Fruit fly (Drosophila melanogaster): ENCODE results near the gene CG12523.

The CG12523 gene

dm6 chr3L:10851853-10852346 is 50.9 kb downstream of the CG12523 start (continued):
- TF ChIP-seq CG10267 (tag; optimal IDR thresholded peaks at IDR 0.05), result peak; percentile 52
- TF ChIP-seq Sox102F (GFP tag; optimal IDR thresholded peaks at IDR 0.05), result peak; percentile 36
- TF ChIP-seq CG13424 (tag; optimal IDR thresholded peaks at IDR 0.05), result peak; percentile 17
- TF ChIP-seq Hey (tag; optimal IDR thresholded peaks at IDR 0.05), result no peak
- TF ChIP-seq CG10979 (tag; optimal IDR thresholded peaks at IDR 0.05), result peak; percentile 52
- peak; percentile 30 for TF ChIP-seq D19A (tag; optimal IDR thresholded peaks at IDR 0.05)
- TF ChIP-seq CG3281 (GFP tag; optimal IDR thresholded peaks at IDR 0.05), result no peak
- peak; percentile 21 for TF ChIP-seq CG17829 (tag; optimal IDR thresholded peaks at IDR 0.05)
- TF ChIP-seq CrebB (tag; optimal IDR thresholded peaks at IDR 0.05), result no peak
- TF ChIP-seq ewg (GFP tag; optimal IDR thresholded peaks at IDR 0.05), result peak; percentile 7
- peak; percentile 38 for TF ChIP-seq org-1 (GFP tag; optimal IDR thresholded peaks at IDR 0.05)
- TF ChIP-seq Xbp1 (GFP tag; optimal IDR thresholded peaks at IDR 0.05), result peak; percentile 25
- TF ChIP-seq CG4424 (GFP tag; optimal IDR thresholded peaks at IDR 0.05), result peak; percentile 40
- TF ChIP-seq aop (GFP tag; IDR thresholded peaks at IDR 0.05), result no peak
- peak; percentile 53 for TF ChIP-seq CG16815 (GFP tag; optimal IDR thresholded peaks at IDR 0.05)
- TF ChIP-seq D (optimal IDR thresholded peaks at IDR 0.05), result no peak
- peak; percentile 39 for TF ChIP-seq D (GFP tag; optimal IDR thresholded peaks at IDR 0.05)
- TF ChIP-seq kni (GFP tag; optimal IDR thresholded peaks at IDR 0.05), result no peak
- no peak for TF ChIP-seq Dbx (GFP tag; IDR thresholded peaks at IDR 0.05)
- TF ChIP-seq emc (GFP tag; optimal IDR thresholded peaks at IDR 0.05), result no peak
- no peak for TF ChIP-seq lilli (GFP tag; optimal IDR thresholded peaks at IDR 0.05)
- peak; percentile 37 for TF ChIP-seq CG1602 (GFP tag; optimal IDR thresholded peaks at IDR 0.05)
- TF ChIP-seq nmo (GFP tag; optimal IDR thresholded peaks at IDR 0.05), result peak; percentile 71
- peak in 1 of 3 experiments; percentile 68 for TF ChIP-seq lola (GFP tag; optimal IDR thresholded peaks at IDR 0.05)
- TF ChIP-seq stc (GFP tag; IDR thresholded peaks at IDR 0.05), result 0 out of 2 replicates have a peak, but pooled peaks have one; percentile 2
- peak; percentile 8 for TF ChIP-seq cato (GFP tag; optimal IDR thresholded peaks at IDR 0.05; ENCODE audit: borderline replicate concordance)
- TF ChIP-seq Six4 (GFP tag; optimal IDR thresholded peaks at IDR 0.05), result no peak
- TF ChIP-seq grau (tag; optimal IDR thresholded peaks at IDR 0.05), result peak; percentile 34
- TF ChIP-seq Usf (GFP tag; optimal IDR thresholded peaks at IDR 0.05), result peak; percentile 9
- peak; percentile 19 for TF ChIP-seq CG18599 (GFP tag; optimal IDR thresholded peaks at IDR 0.05)
- no peak for TF ChIP-seq CG31224 (GFP tag; IDR thresholded peaks at IDR 0.05)
- TF ChIP-seq az2 (GFP tag; optimal IDR thresholded peaks at IDR 0.05), result peak; percentile 36
- TF ChIP-seq Ravus (GFP tag; IDR thresholded peaks at IDR 0.05), result no peak
- TF ChIP-seq CG18262 (tag; optimal IDR thresholded peaks at IDR 0.05), result peak; percentile 87
- no peak for TF ChIP-seq CG12219 (GFP tag; optimal IDR thresholded peaks at IDR 0.05)
- TF ChIP-seq sens (GFP tag), result peak; percentile 85
- peak; percentile 46; the same call in 1 of the 2 replicates for TF ChIP-seq CG31441 (GFP tag; IDR thresholded peaks at IDR 0.05)
- TF ChIP-seq CG11504 (tag; optimal IDR thresholded peaks at IDR 0.05), result peak; percentile 39
- TF ChIP-seq CG6689 (GFP tag; IDR thresholded peaks at IDR 0.05), result peak; percentile 44
- peak; percentile 60 for TF ChIP-seq Ssrp (tag; optimal IDR thresholded peaks at IDR 0.05)
- peak; percentile 50 for TF ChIP-seq Hr3 (GFP tag; optimal IDR thresholded peaks at IDR 0.05)
- TF ChIP-seq ATbp (GFP tag; optimal IDR thresholded peaks at IDR 0.05), result peak; percentile 31
- TF ChIP-seq hb (GFP tag; IDR thresholded peaks at IDR 0.05; ENCODE audit: partially characterized antibody), result no peak
- peak; percentile 67 for TF ChIP-seq phol (tag; optimal IDR thresholded peaks at IDR 0.05)
- no peak for TF ChIP-seq pb (GFP tag; optimal IDR thresholded peaks at IDR 0.05)
- peak; percentile 48 for TF ChIP-seq Blimp-1 (GFP tag; optimal IDR thresholded peaks at IDR 0.05)
- no peak for TF ChIP-seq sd (tag; optimal IDR thresholded peaks at IDR 0.05)
- peak; percentile 17 for TF ChIP-seq Chrac-16 (GFP tag; optimal IDR thresholded peaks at IDR 0.05)
- peak; percentile 13 for TF ChIP-seq PHDP (tag; optimal IDR thresholded peaks at IDR 0.05)
- TF ChIP-seq CG8388 (GFP tag; optimal IDR thresholded peaks at IDR 0.05), result peak; percentile 47
